Worm (Caenorhabditis elegans) whole organism, L1 larva: ENCODE results near the gene R01B10.3.

Experiments
- C34B4.2 ChIP-seq: sonication (generic microtip); optimal IDR thresholded peaks from 2 replicates; lab custom pipeline; 2017; ENCODE audit warnings: mild to moderate bottlenecking, missing genetic modification characterization, missing compliant biosample characterization
- Y116A8C.19 ChIP-seq: sonication (generic microtip); optimal IDR thresholded peaks from 2 replicates; lab custom pipeline; 2016; ENCODE audit warnings: missing compliant biosample characterization, missing genetic modification characterization, borderline replicate concordance
- aly-2 ChIP-seq: fragments of 150-350 bp; optimal IDR thresholded peaks from 2 replicates; lab custom pipeline; 2014; ENCODE audit warnings: missing biosample characterization, missing genetic modification characterization
- ama-1 ChIP-seq: fragments of 150-350 bp; optimal IDR thresholded peaks from 2 replicates; lab custom pipeline; 2014
- blmp-1 ChIP-seq: fragments of 150-350 bp; optimal IDR thresholded peaks from 2 replicates; lab custom pipeline; 2014; ENCODE audit warnings: missing biosample characterization, missing genetic modification characterization
- ceh-8 ChIP-seq: fragments of 200-800 bp; sonication (Bioruptor generic); optimal IDR thresholded peaks from 2 replicates; lab custom pipeline; 2018; ENCODE audit warnings: mild to moderate bottlenecking, missing genetic modification characterization, moderate library complexity, missing compliant biosample characterization
- ceh-90 ChIP-seq: sonication (generic microtip); optimal IDR thresholded peaks from 2 replicates; lab custom pipeline; 2016; ENCODE audit warnings: missing genetic modification characterization, missing compliant biosample characterization
- ces-1 ChIP-seq: fragments of 150-350 bp; optimal IDR thresholded peaks from 2 replicates; lab custom pipeline; 2014; ENCODE audit warnings: missing biosample characterization, missing genetic modification reagents, missing genetic modification characterization
- efl-1 ChIP-seq, 4 experiments: fragments of 150-350 bp; optimal IDR thresholded peaks in 3 of 4; peaks in 1 of 4; 1 replicate in 1 of 4; 2 replicates in 3 of 4; lab custom pipeline; 2014; ENCODE audit warnings: missing biosample characterization in 2 of 4, missing genetic modification characterization in 2 of 4, missing genetic modification reagents in 2 of 4
- egl-13 ChIP-seq: sonication (generic microtip); optimal IDR thresholded peaks from 2 replicates; lab custom pipeline; 2016; ENCODE audit warnings: missing genotype, missing genetic modification reagents, missing genetic modification characterization, missing compliant biosample characterization
- egl-27 ChIP-seq, 2 experiments: fragments of 150-350 bp in 1 of 2; sonication (generic microtip); optimal IDR thresholded peaks; 3 replicates each; lab custom pipeline; 2017 to 2018; ENCODE audit warnings: missing biosample characterization in 2 of 2, missing genetic modification characterization in 2 of 2, missing genetic modification reagents in 2 of 2
- elt-2 ChIP-seq: sonication (generic microtip); optimal IDR thresholded peaks from 2 replicates; lab custom pipeline; 2016; ENCODE audit warnings: missing genetic modification characterization, mild to moderate bottlenecking, inconsistent platforms, missing compliant biosample characterization, missing genetic modification reagents
- elt-3 ChIP-seq, 6 experiments: fragments of 150-350 bp in 1 of 6; sonication (generic microtip); optimal IDR thresholded peaks; 2 replicates each; lab custom pipeline; 2017 to 2018; ENCODE audit warnings: missing biosample characterization in 6 of 6, missing genetic modification characterization in 6 of 6, inconsistent platforms in 1 of 6
- fkh-4 ChIP-seq: sonication (generic microtip); optimal IDR thresholded peaks from 2 replicates; lab custom pipeline; 2016; ENCODE audit warnings: missing compliant biosample characterization, missing genetic modification characterization, borderline replicate concordance
- hlh-17 ChIP-seq: fragments of 200-800 bp; sonication (Bioruptor generic); optimal IDR thresholded peaks from 2 replicates; lab custom pipeline; 2018; ENCODE audit warnings: missing genetic modification characterization, mild to moderate bottlenecking, missing compliant biosample characterization, moderate library complexity, borderline replicate concordance
- hlh-4 ChIP-seq: sonication (generic microtip); optimal IDR thresholded peaks from 2 replicates; lab custom pipeline; 2016; ENCODE audit warnings: mild to moderate bottlenecking, missing genetic modification characterization, missing compliant biosample characterization
- hpl-2 ChIP-seq: fragments of 150-350 bp; optimal IDR thresholded peaks from 2 replicates; lab custom pipeline; 2014; ENCODE audit warnings: missing biosample characterization, missing genetic modification reagents, missing genetic modification characterization
- irx-1 ChIP-seq: sonication (generic microtip); optimal IDR thresholded peaks from 2 replicates; lab custom pipeline; 2016; ENCODE audit warnings: missing genetic modification characterization, missing compliant biosample characterization
- isw-1 ChIP-seq: fragments of 200-800 bp; sonication (Bioruptor generic); IDR thresholded peaks from 2 replicates; pipeline ENCODE4 v1.3.6; 2022; ENCODE audit warnings: missing genetic modification characterization, missing compliant biosample characterization
- jun-1 ChIP-seq: fragments of 150-350 bp; optimal IDR thresholded peaks from 2 replicates; lab custom pipeline; 2014; ENCODE audit warnings: missing biosample characterization, missing genetic modification reagents, missing genetic modification characterization
- lin-14 ChIP-seq: fragments of 200-800 bp; sonication (Bioruptor generic); optimal IDR thresholded peaks from 2 replicates; lab custom pipeline; 2018; ENCODE audit warnings: mild to moderate bottlenecking, missing genetic modification characterization, moderate library complexity, missing compliant biosample characterization
- lin-15B ChIP-seq: fragments of 150-350 bp; sonication (generic microtip); optimal IDR thresholded peaks from 3 replicates; lab custom pipeline; 2014; ENCODE audit warnings: missing biosample characterization, missing genetic modification characterization
- lin-35 ChIP-seq, 2 experiments: fragments of 150-350 bp; optimal IDR thresholded peaks; 2 replicates each; lab custom pipeline; 2014; ENCODE audit warnings: missing biosample characterization in 2 of 2, missing genetic modification characterization in 2 of 2, missing genetic modification reagents in 2 of 2
- lir-3 ChIP-seq: sonication (generic microtip); optimal IDR thresholded peaks from 2 replicates; lab custom pipeline; 2016; ENCODE audit warnings: mild to moderate bottlenecking, missing genetic modification characterization, moderate library complexity, missing compliant biosample characterization; ENCODE audit not compliant: poor library complexity
- lsy-2 ChIP-seq, 2 experiments: fragments of 150-350 bp; optimal IDR thresholded peaks; 2 replicates each; lab custom pipeline; 2014; ENCODE audit warnings: missing biosample characterization in 2 of 2, missing genetic modification characterization in 2 of 2
- mab-9 ChIP-seq: fragments of 200-800 bp; sonication (Bioruptor generic); IDR thresholded peaks from 2 replicates; pipeline ENCODE4 v1.3.6; 2022; ENCODE audit warnings: missing genetic modification reagents, missing genetic modification characterization, missing compliant biosample characterization
- mef-2 ChIP-seq: fragments of 150-350 bp; optimal IDR thresholded peaks from 2 replicates; lab custom pipeline; 2014; ENCODE audit warnings: missing biosample characterization, missing genetic modification characterization
- mep-1 ChIP-seq: fragments of 150-350 bp; optimal IDR thresholded peaks from 2 replicates; lab custom pipeline; 2014; ENCODE audit warnings: missing biosample characterization, missing genetic modification characterization
- nhr-12 ChIP-seq: sonication (generic microtip); optimal IDR thresholded peaks from 2 replicates; lab custom pipeline; 2017; ENCODE audit warnings: missing biosample characterization, missing genetic modification characterization
- nhr-19 ChIP-seq: fragments of 200-800 bp; sonication (Bioruptor generic); conservative IDR thresholded peaks from 2 replicates; pipeline ENCODE4 v1.3.6; 2022; ENCODE audit warnings: missing genetic modification characterization, missing compliant biosample characterization
- nhr-20 ChIP-seq: sonication (generic microtip); optimal IDR thresholded peaks from 2 replicates; lab custom pipeline; 2016; ENCODE audit warnings: mild to moderate bottlenecking, missing genetic modification characterization, missing compliant biosample characterization
- nhr-28 ChIP-seq: fragments of 150-350 bp; optimal IDR thresholded peaks from 2 replicates; lab custom pipeline; 2014; ENCODE audit warnings: missing biosample characterization, missing genetic modification characterization
- nhr-47 ChIP-seq: sonication (generic microtip); optimal IDR thresholded peaks from 2 replicates; lab custom pipeline; 2016; ENCODE audit warnings: mild to moderate bottlenecking, missing genetic modification characterization, moderate library complexity, missing compliant biosample characterization
- nhr-76 ChIP-seq: sonication (generic microtip); optimal IDR thresholded peaks from 2 replicates; lab custom pipeline; 2017; ENCODE audit warnings: missing biosample characterization, missing genetic modification characterization
- nhr-84 ChIP-seq: sonication (generic microtip); optimal IDR thresholded peaks from 2 replicates; lab custom pipeline; 2017; ENCODE audit warnings: missing biosample characterization, missing genetic modification characterization
- pqm-1 ChIP-seq: sonication (generic microtip); optimal IDR thresholded peaks from 3 replicates; lab custom pipeline; 2017; ENCODE audit warnings: missing biosample characterization, missing genetic modification characterization
- rnt-1 ChIP-seq: sonication (generic microtip); optimal IDR thresholded peaks from 2 replicates; lab custom pipeline; 2016; ENCODE audit warnings: mild to moderate bottlenecking, missing genetic modification characterization, moderate library complexity, missing compliant biosample characterization
- skn-1 ChIP-seq: fragments of 150-350 bp; optimal IDR thresholded peaks from 2 replicates; lab custom pipeline; 2014; ENCODE audit warnings: missing biosample characterization, missing genetic modification characterization
- snpc-4 ChIP-seq: fragments of 150-350 bp; optimal IDR thresholded peaks from 2 replicates; lab custom pipeline; 2014; ENCODE audit warnings: missing biosample characterization, missing genetic modification characterization
- snu-23 ChIP-seq: sonication (generic microtip); optimal IDR thresholded peaks from 2 replicates; lab custom pipeline; 2016; ENCODE audit warnings: missing genetic modification characterization, missing compliant biosample characterization
- sox-4 ChIP-seq: sonication (generic microtip); optimal IDR thresholded peaks from 2 replicates; lab custom pipeline; 2016; ENCODE audit warnings: missing genetic modification characterization, missing compliant biosample characterization
- sptf-1 ChIP-seq: fragments of 150-350 bp; optimal IDR thresholded peaks from 2 replicates; lab custom pipeline; 2014; ENCODE audit warnings: missing biosample characterization, missing genetic modification characterization
- swsn-7 ChIP-seq: sonication (generic microtip); optimal IDR thresholded peaks from 2 replicates; lab custom pipeline; 2016; ENCODE audit warnings: missing genetic modification characterization, missing compliant biosample characterization
- tlp-1 ChIP-seq: fragments of 150-350 bp; optimal IDR thresholded peaks from 2 replicates; lab custom pipeline; 2014; ENCODE audit warnings: missing biosample characterization, missing genetic modification characterization
- unc-130 ChIP-seq: fragments of 150-350 bp; optimal IDR thresholded peaks from 2 replicates; lab custom pipeline; 2017; ENCODE audit warnings: missing biosample characterization, missing genetic modification characterization, inconsistent platforms
- unc-62 ChIP-seq: fragments of 150-350 bp; optimal IDR thresholded peaks from 2 replicates; lab custom pipeline; 2014; ENCODE audit warnings: missing biosample characterization, missing genetic modification reagents, missing genetic modification characterization
- unc-86 ChIP-seq: sonication (generic microtip); optimal IDR thresholded peaks from 2 replicates; lab custom pipeline; 2016; ENCODE audit warnings: missing genetic modification characterization, missing compliant biosample characterization
- unc-98 ChIP-seq: fragments of 200-800 bp; sonication (Bioruptor generic); IDR thresholded peaks from 2 replicates; pipeline ENCODE4 v1.3.6; 2022; ENCODE audit warnings: missing genetic modification characterization, missing compliant biosample characterization
- xbp-1 ChIP-seq: sonication (generic microtip); optimal IDR thresholded peaks from 2 replicates; lab custom pipeline; 2016; ENCODE audit warnings: missing genetic modification characterization, missing compliant biosample characterization
- zag-1 ChIP-seq: fragments of 150-350 bp; optimal IDR thresholded peaks from 2 replicates; lab custom pipeline; 2014; ENCODE audit warnings: missing biosample characterization, missing genetic modification characterization
- zip-4 ChIP-seq: fragments of 200-800 bp; sonication (Bioruptor generic); optimal IDR thresholded peaks from 2 replicates; lab custom pipeline; 2018; ENCODE audit warnings: mild to moderate bottlenecking, missing genetic modification characterization, moderate library complexity, missing compliant biosample characterization
- ztf-11 ChIP-seq, 2 experiments: sonication (generic microtip); optimal IDR thresholded peaks; 2 replicates each; lab custom pipeline; 2016 to 2017; ENCODE audit warnings: missing genetic modification characterization in 2 of 2, missing biosample characterization in 1 of 2, missing compliant biosample characterization in 1 of 2
- ztf-4 ChIP-seq: fragments of 150-350 bp; optimal IDR thresholded peaks from 2 replicates; lab custom pipeline; 2014; ENCODE audit warnings: missing biosample characterization, missing genetic modification characterization

The R01B10.3 gene

ce11 chrV:6053188-6053687 is 8.3 kb upstream of the R01B10.3 start, which contains the start of gene seip-1 (continued):
- TF ChIP-seq mab-9 (GFP tag; lab: Robert Waterston, UW) (peak; percentile 56), sox-4 (tag; lab: Kevin White, UChicago) (no peak), skn-1 (peak; percentile 89), efl-1 (optimal IDR thresholded peaks at IDR 0.05; lab: Kevin White, UChicago) (peak; percentile 84 to 90), efl-1 (GFP tag; optimal IDR thresholded peaks at IDR 0.05 in 1 of 2; lab: Kevin White, UChicago) (peak; percentile 78 to 96), mep-1 (peak; percentile 94), unc-98 (GFP tag; lab: Robert Waterston, UW) (no peak), zip-4 (GFP tag; lab: Kevin White, UChicago) (no peak), swsn-7 (tag; lab: Kevin White, UChicago) (peak; percentile 85), ztf-4 (tag; lab: Kevin White, UChicago) (peak; percentile 64), lin-15B (tag; lab: Kevin White, UChicago) (peak; percentile 80), unc-130 (tag; lab: Kevin White, UChicago) (peak; percentile 92), C34B4.2 (tag; lab: Kevin White, UChicago) (no peak), snpc-4 (tag; lab: Kevin White, UChicago) (peak; percentile 71), ceh-90 (peak; percentile 19), nhr-19 (GFP tag; lab: Robert Waterston, UW) (peak; percentile 81), lin-14 (peak; percentile 97), hpl-2 (GFP tag; lab: Kevin White, UChicago) (no peak), xbp-1 (peak; percentile 90), nhr-47 (tag; lab: Kevin White, UChicago) (peak; percentile 83), egl-27 (tag; optimal IDR thresholded peaks at IDR 0.05; lab: Kevin White, UChicago) (no peak), ceh-8 (GFP tag; lab: Kevin White, UChicago) (peak; percentile 57), lin-35 (GFP tag; optimal IDR thresholded peaks at IDR 0.05; lab: Kevin White, UChicago) (peak; percentile 81 to 87), ces-1 (GFP tag; lab: Kevin White, UChicago) (no peak), elt-2 (tag; lab: Kevin White, UChicago) (peak; percentile 56), unc-62 (no peak), nhr-76 (tag; lab: Kevin White, UChicago) (no peak), mef-2 (tag; lab: Kevin White, UChicago) (peak; percentile 39), jun-1 (tag; lab: Kevin White, UChicago) (peak; percentile 67), fkh-4 (tag; lab: Kevin White, UChicago) (no peak), aly-2 (tag; lab: Kevin White, UChicago) (no peak), tlp-1 (tag; lab: Kevin White, UChicago) (no peak), nhr-20 (tag; lab: Kevin White, UChicago) (peak; percentile 89), lir-3 (tag; lab: Kevin White, UChicago) (peak; percentile 58), elt-3 (tag; optimal IDR thresholded peaks at IDR 0.05; lab: Kevin White, UChicago) (peak in 2 of 6 experiments; percentile 56 to 58), isw-1 (GFP tag; lab: Robert Waterston, UW) (peak; percentile 69), nhr-28 (tag; lab: Kevin White, UChicago) (no peak), ztf-11 (tag; optimal IDR thresholded peaks at IDR 0.05; lab: Kevin White, UChicago) (peak in 1 of 2 experiments; percentile 56), egl-13 (tag; lab: Kevin White, UChicago) (peak; percentile 72), pqm-1 (no peak), lsy-2 (tag; optimal IDR thresholded peaks at IDR 0.05; lab: Kevin White, UChicago) (peak; percentile 76 to 91), rnt-1 (peak; percentile 81), hlh-4 (tag; lab: Kevin White, UChicago) (no peak), Y116A8C.19 (tag; lab: Kevin White, UChicago) (no peak), nhr-84 (tag; lab: Kevin White, UChicago) (no peak), hlh-17 (no peak), snu-23 (peak; percentile 91), irx-1 (peak; percentile 70), unc-86 (peak; percentile 75), blmp-1 (tag; lab: Kevin White, UChicago) (peak; percentile 72), zag-1 (tag; lab: Kevin White, UChicago) (peak; percentile 68), sptf-1 (no peak), ama-1 (lab: Kevin White, UChicago) (peak; percentile 43), nhr-12 (no peak)
